Fruit fly (Drosophila melanogaster): Measurements from ENCODE around the gene CG13999.
A peak's percentile ranks its signal among the peaks of the same experiment; 100 is the strongest.

Gene CG13999

dm6 chr2L:5982334-5982987, 26.2 kb upstream of the CG13999 start (continued):
- TF ChIP-seq CG31365 (tag; optimal IDR thresholded peaks at IDR 0.05): no peak
- no peak for TF ChIP-seq seq (GFP tag; IDR thresholded peaks at IDR 0.05)
- TF ChIP-seq knrl (GFP tag; IDR thresholded peaks at IDR 0.05; ENCODE audit: partially characterized antibody): no peak
- no peak for TF ChIP-seq CG17802 (tag; optimal IDR thresholded peaks at IDR 0.05)
- TF ChIP-seq D19A (tag; optimal IDR thresholded peaks at IDR 0.05): no peak
- TF ChIP-seq CG9817 (tag; optimal IDR thresholded peaks at IDR 0.05): peak; percentile 38
- TF ChIP-seq toy (GFP tag; IDR thresholded peaks at IDR 0.05): no peak
- peak; percentile 51 for TF ChIP-seq stwl (tag; optimal IDR thresholded peaks at IDR 0.05)
- TF ChIP-seq CG16813 (GFP tag; IDR thresholded peaks at IDR 0.05; ENCODE audit: partially characterized antibody): no peak
- peak; percentile 9 for TF ChIP-seq zf30C (GFP tag; optimal IDR thresholded peaks at IDR 0.05)
- TF ChIP-seq sens-2 (GFP tag; IDR thresholded peaks at IDR 0.05): no peak
- peak; percentile 93 for TF ChIP-seq CG5180 (GFP tag; optimal IDR thresholded peaks at IDR 0.05)
- no peak for TF ChIP-seq Stat92E (GFP tag; optimal IDR thresholded peaks at IDR 0.05)
- TF ChIP-seq CG6654 (GFP tag; optimal IDR thresholded peaks at IDR 0.05): no peak
- TF ChIP-seq CG17829 (tag; optimal IDR thresholded peaks at IDR 0.05): peak; percentile 52
- TF ChIP-seq CG10366 (GFP tag; IDR thresholded peaks at IDR 0.05): no peak
- no peak for TF ChIP-seq CG1792 (GFP tag; optimal IDR thresholded peaks at IDR 0.05)
- TF ChIP-seq sob (GFP tag; IDR thresholded peaks at IDR 0.05): no peak
- TF ChIP-seq Max (GFP tag; optimal IDR thresholded peaks at IDR 0.05): no peak
- no peak for TF ChIP-seq ind (GFP tag; optimal IDR thresholded peaks at IDR 0.05)
- TF ChIP-seq Hr3 (GFP tag; optimal IDR thresholded peaks at IDR 0.05): no peak
- peak; percentile 31 for TF ChIP-seq ash1 (GFP tag; optimal IDR thresholded peaks at IDR 0.05)
- TF ChIP-seq NK7.1 (GFP tag; optimal IDR thresholded peaks at IDR 0.05): peak; percentile 33
- TF ChIP-seq TFAM (GFP tag; optimal IDR thresholded peaks at IDR 0.05): no peak
- TF ChIP-seq scrt (GFP tag; optimal IDR thresholded peaks at IDR 0.05): peak; percentile 44
- TF ChIP-seq Hmx (GFP tag; optimal IDR thresholded peaks at IDR 0.05): no peak
- TF ChIP-seq B-H1 (GFP tag; IDR thresholded peaks at IDR 0.05): no peak
- TF ChIP-seq Vsx1 (GFP tag; optimal IDR thresholded peaks at IDR 0.05): no peak
- no peak for TF ChIP-seq Elba2 (GFP tag; optimal IDR thresholded peaks at IDR 0.05)
- no peak for TF ChIP-seq lmd (GFP tag; IDR thresholded peaks at IDR 0.05)
- peak; percentile 94 for TF ChIP-seq CG10543 (GFP tag; optimal IDR thresholded peaks at IDR 0.05)
- no peak for TF ChIP-seq Rfx (GFP tag; IDR thresholded peaks at IDR 0.05)
- no peak for TF ChIP-seq CG15011 (GFP tag; optimal IDR thresholded peaks at IDR 0.05)
- no peak for TF ChIP-seq Asciz (GFP tag; optimal IDR thresholded peaks at IDR 0.05)
- no peak for TF ChIP-seq slbo (GFP tag; IDR thresholded peaks at IDR 0.05)
- TF ChIP-seq fd102C (GFP tag; optimal IDR thresholded peaks at IDR 0.05): no peak
- TF ChIP-seq HLHmδ (GFP tag; optimal IDR thresholded peaks at IDR 0.05): peak; percentile 44
- TF ChIP-seq CG11247 (GFP tag; IDR thresholded peaks at IDR 0.05): no peak
- no peak for TF ChIP-seq CG2129 (GFP tag; IDR thresholded peaks at IDR 0.05; ENCODE audit: partially characterized antibody)
- TF ChIP-seq tio (GFP tag; optimal IDR thresholded peaks at IDR 0.05): no peak
- peak; percentile 14 for TF ChIP-seq pros (GFP tag; optimal IDR thresholded peaks at IDR 0.05)
- TF ChIP-seq CG15073 (GFP tag; optimal IDR thresholded peaks at IDR 0.05): no peak
- no peak for TF ChIP-seq fru (optimal IDR thresholded peaks at IDR 0.05)
- TF ChIP-seq CG9609 (GFP tag; optimal IDR thresholded peaks at IDR 0.05): peak; percentile 13
- TF ChIP-seq luna (GFP tag; optimal IDR thresholded peaks at IDR 0.05): no peak
- no peak for TF ChIP-seq cas (GFP tag; IDR thresholded peaks at IDR 0.05)
- peak; percentile 12 for TF ChIP-seq gro (GFP tag; optimal IDR thresholded peaks at IDR 0.05)
- no peak for TF ChIP-seq en (GFP tag; optimal IDR thresholded peaks at IDR 0.05)
- TF ChIP-seq CG18619 (GFP tag; optimal IDR thresholded peaks at IDR 0.05): peak; percentile 26
- peak; percentile 4 for TF ChIP-seq Oli (tag; optimal IDR thresholded peaks at IDR 0.05)
- TF ChIP-seq HLH54F (GFP tag; optimal IDR thresholded peaks at IDR 0.05): peak; percentile 10
